Worm (Caenorhabditis elegans): Measurements from ENCODE around the gene F52H2.3.
A peak's percentile ranks its signal among the peaks of the same experiment; 100 is the strongest.

The F52H2.3 gene

DNA sequence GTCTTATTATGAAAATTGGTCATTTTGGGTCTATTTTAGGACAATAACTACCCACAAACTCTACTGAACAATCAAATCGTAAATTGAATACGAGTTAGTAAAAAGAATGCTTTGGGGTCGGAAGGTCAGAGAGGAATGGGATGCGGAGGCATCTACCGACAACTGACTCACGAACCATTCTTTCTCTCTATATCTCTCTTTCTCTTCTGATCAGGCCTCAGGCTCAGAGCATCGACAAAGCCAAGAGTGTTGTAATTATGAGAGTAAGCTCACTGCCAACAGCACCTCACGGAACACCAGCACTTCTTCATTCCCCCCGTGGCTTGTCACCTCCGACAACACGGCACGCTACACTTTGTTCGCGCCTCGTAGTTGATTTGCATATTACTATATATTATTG lies 20.4 kb downstream of the F52H2.3 start:
- TF ChIP-seq ceh-43 (GFP tag; optimal IDR thresholded peaks at IDR 0.05) (no peak), elt-3 (tag; optimal IDR thresholded peaks at IDR 0.05) (no peak), unc-62 (GFP tag; optimal IDR thresholded peaks at IDR 0.05) (peak; percentile 32), pha-4 (tag; optimal IDR thresholded peaks at IDR 0.05) (no peak), unc-120 (tag; optimal IDR thresholded peaks at IDR 0.05; ENCODE audit: poor library complexity, severe bottlenecking) (peak; percentile 40), elt-1 (tag; optimal IDR thresholded peaks at IDR 0.05; ENCODE audit: borderline replicate concordance, insufficient read depth) (no peak), hlh-1 (tag; optimal IDR thresholded peaks at IDR 0.05) (peak; percentile 97)

ce11 chrX:2516949-2517696 lies 23.7 kb downstream of the F52H2.3 start:
- TF ChIP-seq ces-1 (GFP tag; optimal IDR thresholded peaks at IDR 0.05) = peak; percentile 75
- no peak for TF ChIP-seq mab-5 (tag; optimal IDR thresholded peaks at IDR 0.05)

DNA sequence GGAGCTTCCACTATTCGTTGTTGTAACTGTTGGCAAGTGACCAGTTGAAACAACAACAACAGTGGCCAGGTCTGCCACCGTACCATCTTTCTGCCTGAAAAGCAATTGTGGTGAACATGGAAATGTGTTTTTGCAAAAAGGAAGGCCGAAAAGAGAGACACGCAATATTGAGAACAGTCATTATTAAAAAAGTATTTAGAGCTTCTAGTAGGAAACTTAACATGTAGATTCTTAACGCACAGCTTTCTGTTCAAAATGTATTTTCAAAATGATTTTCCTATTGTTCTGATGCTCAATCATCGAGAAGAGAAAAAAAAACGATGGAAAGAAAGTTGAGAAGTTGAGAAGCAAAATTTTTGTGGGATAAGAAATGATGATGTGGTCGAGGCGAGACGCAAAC lies 25.6 kb downstream of the F52H2.3 start, which contains the start of gene syg-1:
Gene syg-1, minus strand, starts transcription at position 101 of the 400 bp plus-strand sequence.
- TF ChIP-seq cnd-1 (tag; optimal IDR thresholded peaks at IDR 0.05) (no peak), elt-1 (tag; optimal IDR thresholded peaks at IDR 0.05; ENCODE audit: borderline replicate concordance, insufficient read depth) (no peak), ces-1 (GFP tag; optimal IDR thresholded peaks at IDR 0.05) (no peak), ceh-43 (GFP tag; optimal IDR thresholded peaks at IDR 0.05) (no peak), nhr-2 (tag; optimal IDR thresholded peaks at IDR 0.05) (no peak), lin-13 (tag; optimal IDR thresholded peaks at IDR 0.05) (no peak), snpc-4 (tag; optimal IDR thresholded peaks at IDR 0.05) (no peak), unc-39 (tag; optimal IDR thresholded peaks at IDR 0.05) (no peak), unc-120 (tag; optimal IDR thresholded peaks at IDR 0.05; ENCODE audit: poor library complexity, severe bottlenecking) (no peak), drap-1 (GFP tag; optimal IDR thresholded peaks at IDR 0.05) (no peak), pha-4 (tag; optimal IDR thresholded peaks at IDR 0.05) (no peak), mep-1 (tag; optimal IDR thresholded peaks at IDR 0.05) (no peak), nhr-237 (tag; optimal IDR thresholded peaks at IDR 0.05) (no peak), tbx-8 (GFP tag; optimal IDR thresholded peaks at IDR 0.05) (no peak), bed-3 (GFP tag; optimal IDR thresholded peaks at IDR 0.05) (no peak), M03D4.4 (tag; optimal IDR thresholded peaks at IDR 0.05) (no peak), lin-32 (GFP tag; optimal IDR thresholded peaks at IDR 0.05) (no peak), unc-62 (GFP tag; optimal IDR thresholded peaks at IDR 0.05) (no peak)

ce11 chrX:2513667-2514198 lies 27.1 kb downstream of the F52H2.3 start:
- no peak for TF ChIP-seq sem-2 (GFP tag; optimal IDR thresholded peaks at IDR 0.05)
- TF ChIP-seq flh-1 (GFP tag; optimal IDR thresholded peaks at IDR 0.05) = no peak
- no peak for TF ChIP-seq mep-1 (tag; optimal IDR thresholded peaks at IDR 0.05)
- TF ChIP-seq ces-1 (GFP tag; optimal IDR thresholded peaks at IDR 0.05) = peak; percentile 66
- TF ChIP-seq nhr-76 (tag; optimal IDR thresholded peaks at IDR 0.05) = no peak
- no peak for TF ChIP-seq lin-32 (GFP tag; optimal IDR thresholded peaks at IDR 0.05)
- no peak for TF ChIP-seq ham-2 (GFP tag; optimal IDR thresholded peaks at IDR 0.05)
- TF ChIP-seq nhr-12 (tag; optimal IDR thresholded peaks at IDR 0.05) = no peak
- no peak for TF ChIP-seq elt-3 (tag; optimal IDR thresholded peaks at IDR 0.05)
- TF ChIP-seq unc-120 (tag; optimal IDR thresholded peaks at IDR 0.05; ENCODE audit: poor library complexity, severe bottlenecking) = no peak
- TF ChIP-seq nhr-237 (tag; optimal IDR thresholded peaks at IDR 0.05) = no peak
- no peak for TF ChIP-seq bed-3 (GFP tag; optimal IDR thresholded peaks at IDR 0.05)
- TF ChIP-seq lsy-2 (tag; optimal IDR thresholded peaks at IDR 0.05) = no peak
- no peak for TF ChIP-seq unc-39 (tag; optimal IDR thresholded peaks at IDR 0.05)
- no peak for TF ChIP-seq ztf-11 (tag; optimal IDR thresholded peaks at IDR 0.05)
- TF ChIP-seq M03D4.4 (tag; optimal IDR thresholded peaks at IDR 0.05) = no peak
- peak; percentile 95 for TF ChIP-seq hlh-1 (tag; optimal IDR thresholded peaks at IDR 0.05)
- TF ChIP-seq nhr-28 (tag; optimal IDR thresholded peaks at IDR 0.05) = no peak
- peak; percentile 42 for TF ChIP-seq unc-62 (GFP tag; optimal IDR thresholded peaks at IDR 0.05)
- TF ChIP-seq elt-1 (tag; optimal IDR thresholded peaks at IDR 0.05; ENCODE audit: borderline replicate concordance, insufficient read depth) = no peak
- TF ChIP-seq mab-5 (tag; optimal IDR thresholded peaks at IDR 0.05) = no peak
- TF ChIP-seq ceh-83 (GFP tag; optimal IDR thresholded peaks at IDR 0.05) = no peak
- TF ChIP-seq tbx-8 (GFP tag; optimal IDR thresholded peaks at IDR 0.05) = no peak
